Worm (Caenorhabditis elegans) whole organism, L4 larva: ENCODE results near the gene Y97E10AR.3.

Source experiments
- ceh-82 ChIP-seq: sonication (generic microtip); optimal IDR thresholded peaks from 2 replicates; lab custom pipeline; 2017; ENCODE audit warnings: missing biosample characterization, missing genetic modification characterization
- dpl-1 ChIP-seq: fragments of 150-350 bp; optimal IDR thresholded peaks from 2 replicates; lab custom pipeline; 2014; ENCODE audit warnings: missing biosample characterization, missing genetic modification reagents, missing genetic modification characterization

ce11 chrV:7983381-7984052, 23.8 kb downstream of the Y97E10AR.3 start, which contains the start of the genes natb-1 and abhd-12:
- peak; percentile 21 for TF ChIP-seq dpl-1
- no peak for TF ChIP-seq ceh-82 (tag; lab: Kevin White, UChicago)
